Worm (Caenorhabditis elegans): Measurements from ENCODE around the gene cka-1.

The cka-1 gene

ce11 chrIV:9706704-9707197 lies 30.7 kb downstream of the cka-1 start, which contains the start of the genes dcaf-1 and dph-3:
TSS of gene dcaf-1 (minus strand) at chrIV:9706723.
TSS of gene dph-3 (plus strand) at chrIV:9707147.
- TF ChIP-seq dpl-1 (GFP tag; optimal IDR thresholded peaks at IDR 0.05) (no peak), attf-5 (GFP tag; optimal IDR thresholded peaks at IDR 0.05) (no peak), K11D2.4 (GFP tag; IDR thresholded peaks at IDR 0.05) (no peak), lsl-1 (GFP tag; optimal IDR thresholded peaks at IDR 0.05) (peak; percentile 73), Y53F4B.3 (GFP tag; IDR thresholded peaks at IDR 0.05) (no peak), fkh-3 (tag; optimal IDR thresholded peaks at IDR 0.05) (no peak)

- TF ChIP-seq tbp1 (GFP tag; optimal IDR thresholded peaks at IDR 0.05) = no peak
- TF ChIP-seq somi-1 (GFP tag; optimal IDR thresholded peaks at IDR 0.05) = no peak
- no peak for TF ChIP-seq mcd-1 (GFP tag; IDR thresholded peaks at IDR 0.05)
- TF ChIP-seq nhr-80 (tag; optimal IDR thresholded peaks at IDR 0.05) = peak; percentile 62
- no peak for TF ChIP-seq F57A8.1 (GFP tag; optimal IDR thresholded peaks at IDR 0.05)
- TF ChIP-seq snpc-4 (GFP tag; optimal IDR thresholded peaks at IDR 0.05) = no peak
- TF ChIP-seq snpc-4 (tag; optimal IDR thresholded peaks at IDR 0.05) = no peak
- no peak for TF ChIP-seq nhr-27 (tag; optimal IDR thresholded peaks at IDR 0.05)
- TF ChIP-seq B0261.1 (tag; optimal IDR thresholded peaks at IDR 0.05) = no peak
These were observed 38.4 kb downstream of the cka-1 start for ce11 chrIV:9699062-9699461.

- no peak for TF ChIP-seq hlh-12 (tag; optimal IDR thresholded peaks at IDR 0.05)
- TF ChIP-seq athp-1 (tag; optimal IDR thresholded peaks at IDR 0.05) = no peak
- no peak for TF ChIP-seq dpl-1 (GFP tag; optimal IDR thresholded peaks at IDR 0.05)
- TF ChIP-seq mcd-1 (GFP tag; IDR thresholded peaks at IDR 0.05) = no peak
- TF ChIP-seq hsf-1 (GFP tag; IDR thresholded peaks at IDR 0.05) = no peak
- no peak for TF ChIP-seq B0336.3 (GFP tag; IDR thresholded peaks at IDR 0.05)
- TF ChIP-seq nfyb-1 (GFP tag; IDR thresholded peaks at IDR 0.05) = no peak
- no peak for TF ChIP-seq ceh-100 (GFP tag; IDR thresholded peaks at IDR 0.05)
- TF ChIP-seq rpc-1 (optimal IDR thresholded peaks at IDR 0.05) = no peak
- TF ChIP-seq rpc-1 (tag; optimal IDR thresholded peaks at IDR 0.05) = no peak
- TF ChIP-seq lin-40 (tag; optimal IDR thresholded peaks at IDR 0.05) = no peak
- TF ChIP-seq nhr-179 (tag; optimal IDR thresholded peaks at IDR 0.05) = no peak
- TF ChIP-seq F33H1.4 (GFP tag; IDR thresholded peaks at IDR 0.05) = no peak
- no peak for TF ChIP-seq rcor-1 (GFP tag; IDR thresholded peaks at IDR 0.05)
- no peak for TF ChIP-seq ets-4 (GFP tag; optimal IDR thresholded peaks at IDR 0.05)
- TF ChIP-seq ztf-22 (GFP tag; optimal IDR thresholded peaks at IDR 0.05) = no peak
- no peak for TF ChIP-seq B0261.1 (tag; optimal IDR thresholded peaks at IDR 0.05)
- TF ChIP-seq snpc-4 (GFP tag; optimal IDR thresholded peaks at IDR 0.05) = no peak
- TF ChIP-seq snpc-4 (tag; optimal IDR thresholded peaks at IDR 0.05) = no peak
- no peak for TF ChIP-seq ama-1 (optimal IDR thresholded peaks at IDR 0.05)
- TF ChIP-seq ama-1 (GFP tag; optimal IDR thresholded peaks at IDR 0.05) = no peak
These were observed 39.6 kb downstream of the cka-1 start for ce11 chrIV:9697869-9698268.

ce11 chrIV:9696513-9696912 lies 40.9 kb downstream of the cka-1 start:
- peak; percentile 42 for TF ChIP-seq hrde-1 (tag; optimal IDR thresholded peaks at IDR 0.05; ENCODE audit: borderline replicate concordance)
- no peak for TF ChIP-seq sdz-38 (tag; optimal IDR thresholded peaks at IDR 0.05)
- no peak for TF ChIP-seq aptf-2 (GFP tag; conservative IDR thresholded peaks at IDR 0.05)
- no peak for TF ChIP-seq F23B12.7 (tag; optimal IDR thresholded peaks at IDR 0.05; ENCODE audit: insufficient read depth)
- peak; percentile 32; the same call in 1 of the 2 replicates for TF ChIP-seq madf-6 (GFP tag; IDR thresholded peaks at IDR 0.05)
- TF ChIP-seq F39B2.1 (GFP tag; IDR thresholded peaks at IDR 0.05) = no peak
- TF ChIP-seq rcor-1 (GFP tag; IDR thresholded peaks at IDR 0.05) = no peak
- no peak for TF ChIP-seq F33H1.4 (GFP tag; IDR thresholded peaks at IDR 0.05)

Data from whole organism, young adult.